Fruit fly (Drosophila melanogaster) whole organism, embryonic: ENCODE results near the gene Bacc.

ENCODE experiments used
- CG10321 ChIP-seq: fragments of 200-800 bp; sonication (Bioruptor generic); IDR thresholded peaks from 2 replicates; pipeline ENCODE4 v1.3.6; 2022; ENCODE audit warnings: missing biosample characterization, missing genetic modification characterization
- CG10959 ChIP-seq: fragments of 200-800 bp; sonication (Bioruptor generic); IDR thresholded peaks from 2 replicates; pipeline ENCODE4 v1.3.6; 2022; ENCODE audit warnings: missing biosample characterization, missing genetic modification characterization
- CG12744 ChIP-seq: fragments of 200-800 bp; sonication (Bioruptor generic); optimal IDR thresholded peaks from 2 replicates; lab custom pipeline; 2016; ENCODE audit warnings: missing biosample characterization, missing genetic modification characterization
- CG14667 ChIP-seq: fragments of 200-800 bp; sonication (Bioruptor generic); IDR thresholded peaks from 2 replicates; pipeline ENCODE4 v1.3.6; 2022; ENCODE audit warnings: missing biosample characterization, missing genetic modification characterization
- CG14965 ChIP-seq: fragments of 200-800 bp; sonication (Bioruptor generic); optimal IDR thresholded peaks from 2 replicates; lab custom pipeline; 2016; ENCODE audit warnings: missing biosample characterization, missing genetic modification characterization, borderline replicate concordance
- CG18262 ChIP-seq: fragments of 200-800 bp; optimal IDR thresholded peaks from 3 replicates; lab custom pipeline; 2019; ENCODE audit warnings: missing biosample characterization, mild to moderate bottlenecking, missing genetic modification characterization, moderate library complexity
- CG1832 ChIP-seq: fragments of 200-800 bp; sonication (Bioruptor generic); optimal IDR thresholded peaks from 2 replicates; lab custom pipeline; 2017; ENCODE audit warnings: missing biosample characterization, mild to moderate bottlenecking, missing genetic modification characterization, inconsistent platforms
- CG18619 ChIP-seq: fragments of 200-800 bp; sonication (Bioruptor generic); optimal IDR thresholded peaks from 3 replicates; lab custom pipeline; 2017; ENCODE audit warnings: missing biosample characterization, mild to moderate bottlenecking, missing genetic modification characterization
- CG6854 ChIP-seq: fragments of 200-800 bp; sonication (Bioruptor generic); optimal IDR thresholded peaks from 3 replicates; lab custom pipeline; 2017; ENCODE audit warnings: missing biosample characterization, mild to moderate bottlenecking, missing genetic modification characterization
- CG9727 ChIP-seq: fragments of 200-800 bp; sonication (Bioruptor generic); optimal IDR thresholded peaks from 3 replicates; lab custom pipeline; 2017; ENCODE audit warnings: missing biosample characterization, mild to moderate bottlenecking, missing genetic modification characterization
- CG9797 ChIP-seq: fragments of 200-800 bp; sonication (Bioruptor generic); optimal IDR thresholded peaks from 3 replicates; lab custom pipeline; 2018; ENCODE audit warnings: missing biosample characterization, mild to moderate bottlenecking, missing genetic modification characterization
- CG9932 ChIP-seq: fragments of 200-800 bp; sonication (Bioruptor generic); IDR thresholded peaks from 2 replicates; pipeline ENCODE4 v1.3.6; 2022; ENCODE audit warnings: missing biosample characterization, missing genetic modification characterization
- CkIIα-i1 ChIP-seq: fragments of 200-800 bp; sonication (Bioruptor generic); IDR thresholded peaks from 2 replicates; pipeline ENCODE4 v1.3.6; 2022; ENCODE audit warnings: missing biosample characterization, missing genetic modification characterization
- Dip2 ChIP-seq: fragments of 200-800 bp; sonication (Bioruptor generic); IDR thresholded peaks from 2 replicates; pipeline ENCODE4 v1.3.6; 2022; ENCODE audit warnings: missing biosample characterization, missing genetic modification characterization
- Dip3 ChIP-seq: fragments of 200-800 bp; sonication (Bioruptor generic); optimal IDR thresholded peaks from 3 replicates; lab custom pipeline; 2016; ENCODE audit warnings: missing biosample characterization, missing genetic modification characterization
- Ets65A ChIP-seq: fragments of 200-800 bp; sonication (Bioruptor generic); peaks from one replicate; lab custom pipeline; 2016; ENCODE audit warnings: missing biosample characterization, missing genetic modification characterization
- H15 ChIP-seq: fragments of 200-800 bp; sonication (Bioruptor generic); IDR thresholded peaks from 3 replicates; pipeline ENCODE4 v1.3.6; 2022; ENCODE audit warnings: missing biosample characterization, missing genetic modification characterization
- Lim3 ChIP-seq: fragments of 200-800 bp; sonication (Bioruptor generic); IDR thresholded peaks from 2 replicates; pipeline ENCODE4 v1.3.6; 2022; ENCODE audit warnings: missing biosample characterization, missing genetic modification characterization
- Mrtf ChIP-seq: fragments of 200-800 bp; sonication (Bioruptor generic); IDR thresholded peaks from 3 replicates; pipeline ENCODE4 v1.3.6; 2022; ENCODE audit warnings: missing biosample characterization, missing genetic modification characterization
- Myb ChIP-seq: fragments of 200-800 bp; sonication (Bioruptor generic); optimal IDR thresholded peaks from 2 replicates; lab custom pipeline; 2016; ENCODE audit warnings: missing biosample characterization, missing genetic modification characterization
- NfI ChIP-seq: fragments of 200-800 bp; sonication (Bioruptor generic); optimal IDR thresholded peaks from 3 replicates; lab custom pipeline; 2018; ENCODE audit warnings: missing biosample characterization, mild to moderate bottlenecking, missing genetic modification characterization, moderate library complexity
- Six4 ChIP-seq: fragments of 200-800 bp; sonication (Bioruptor generic); optimal IDR thresholded peaks from 2 replicates; lab custom pipeline; 2016; ENCODE audit warnings: missing biosample characterization, missing genetic modification characterization
- Sry-β ChIP-seq: fragments of 200-800 bp; sonication (Bioruptor generic); optimal IDR thresholded peaks from 2 replicates; lab custom pipeline; 2018; ENCODE audit warnings: missing biosample characterization, mild to moderate bottlenecking, missing genetic modification characterization, moderate library complexity
- Sry-δ ChIP-seq: fragments of 200-800 bp; sonication (Bioruptor generic); optimal IDR thresholded peaks from 2 replicates; lab custom pipeline; 2016; ENCODE audit warnings: missing biosample characterization, missing genetic modification characterization
- Ssrp ChIP-seq: fragments of 200-800 bp; sonication (Bioruptor generic); optimal IDR thresholded peaks from 2 replicates; lab custom pipeline; 2018; ENCODE audit warnings: missing biosample characterization, mild to moderate bottlenecking, missing genetic modification characterization, moderate library complexity
- Usf ChIP-seq: fragments of 200-800 bp; sonication (Bioruptor generic); optimal IDR thresholded peaks from 2 replicates; lab custom pipeline; 2017; ENCODE audit warnings: missing genotype, missing biosample characterization, missing genetic modification characterization
- Vsx1 ChIP-seq: fragments of 200-800 bp; sonication (Bioruptor generic); optimal IDR thresholded peaks from 2 replicates; lab custom pipeline; 2017; ENCODE audit warnings: missing biosample characterization, mild to moderate bottlenecking, missing genetic modification characterization, missing genetic modification reagents
- Xrp1 ChIP-seq: fragments of 200-800 bp; sonication (Bioruptor generic); IDR thresholded peaks from 2 replicates; pipeline ENCODE4 v1.3.6; 2022; ENCODE audit warnings: missing biosample characterization, missing genetic modification characterization
- ac ChIP-seq: fragments of 200-800 bp; sonication (Bioruptor generic); optimal IDR thresholded peaks from 3 replicates; lab custom pipeline; 2017; ENCODE audit warnings: missing biosample characterization, mild to moderate bottlenecking, missing genetic modification characterization
- al ChIP-seq: fragments of 200-800 bp; sonication (Bioruptor generic); IDR thresholded peaks from 2 replicates; pipeline ENCODE4 v1.3.6; 2022; ENCODE audit warnings: missing biosample characterization, missing genetic modification characterization
- amos ChIP-seq: fragments of 200-800 bp; sonication (Bioruptor generic); IDR thresholded peaks from 2 replicates; pipeline ENCODE4 v1.3.6; 2022; ENCODE audit warnings: missing biosample characterization, missing genetic modification characterization; ENCODE audit not compliant: partially characterized antibody
- bcd ChIP-seq: fragments of 200-800 bp; sonication (Bioruptor generic); optimal IDR thresholded peaks from 2 replicates; lab custom pipeline; 2017; ENCODE audit warnings: missing biosample characterization, mild to moderate bottlenecking, missing genetic modification characterization
- bigmax ChIP-seq: fragments of 200-800 bp; sonication (Bioruptor generic); optimal IDR thresholded peaks from 2 replicates; lab custom pipeline; 2018; ENCODE audit warnings: missing biosample characterization, mild to moderate bottlenecking, missing genetic modification characterization
- cg ChIP-seq: fragments of 200-800 bp; sonication (Bioruptor generic); optimal IDR thresholded peaks from 3 replicates; lab custom pipeline; 2019; ENCODE audit warnings: missing biosample characterization, mild to moderate bottlenecking, missing genetic modification characterization, moderate library complexity
- crc ChIP-seq: fragments of 200-800 bp; sonication (Bioruptor generic); optimal IDR thresholded peaks from 2 replicates; lab custom pipeline; 2016; ENCODE audit warnings: missing biosample characterization, missing genetic modification characterization
- dati ChIP-seq: fragments of 200-800 bp; sonication (Bioruptor generic); IDR thresholded peaks from 2 replicates; pipeline ENCODE4 v1.3.6; 2022; ENCODE audit warnings: missing biosample characterization, missing genetic modification characterization
- dmrt99B ChIP-seq: fragments of 200-800 bp; sonication (Bioruptor generic); optimal IDR thresholded peaks from 2 replicates; lab custom pipeline; 2018; ENCODE audit warnings: missing biosample characterization, mild to moderate bottlenecking, missing genetic modification characterization, moderate library complexity
- ems ChIP-seq: fragments of 200-800 bp; sonication (Bioruptor generic); optimal IDR thresholded peaks from 3 replicates; lab custom pipeline; 2016; ENCODE audit warnings: missing biosample characterization, missing genetic modification characterization
- ewg ChIP-seq: fragments of 200-800 bp; sonication (Bioruptor generic); optimal IDR thresholded peaks from 3 replicates; lab custom pipeline; 2017; ENCODE audit warnings: mild to moderate bottlenecking, missing biosample characterization, missing genetic modification reagents, missing genetic modification characterization
- grn ChIP-seq: fragments of 200-800 bp; sonication (Bioruptor generic); optimal IDR thresholded peaks from 3 replicates; lab custom pipeline; 2017; ENCODE audit warnings: missing biosample characterization, missing genetic modification characterization
- gsb-n ChIP-seq: fragments of 200-800 bp; sonication (Bioruptor generic); optimal IDR thresholded peaks from 3 replicates; lab custom pipeline; 2018; ENCODE audit warnings: missing biosample characterization, mild to moderate bottlenecking, missing genetic modification characterization
- h ChIP-seq: fragments of >200 bp; optimal IDR thresholded peaks from 2 replicates; lab custom pipeline; 2017
- ham ChIP-seq: fragments of 200-800 bp; sonication (Bioruptor generic); IDR thresholded peaks from 2 replicates; pipeline ENCODE4 v1.3.6; 2022; ENCODE audit warnings: missing biosample characterization, missing genetic modification characterization
- lbe ChIP-seq: fragments of 200-800 bp; sonication (Bioruptor generic); optimal IDR thresholded peaks from 2 replicates; lab custom pipeline; 2016; ENCODE audit warnings: missing biosample characterization, mild to moderate bottlenecking, missing genetic modification characterization
- peb ChIP-seq: fragments of 200-800 bp; sonication (Bioruptor generic); IDR thresholded peaks from 2 replicates; pipeline ENCODE4 v1.3.6; 2022; ENCODE audit warnings: missing biosample characterization, missing genetic modification characterization
- rib ChIP-seq: fragments of 200-800 bp; sonication (Bioruptor generic); IDR thresholded peaks from 2 replicates; pipeline ENCODE4 v1.3.6; 2022; ENCODE audit warnings: missing biosample characterization, missing genetic modification characterization
- schlank ChIP-seq: fragments of 200-800 bp; sonication (Bioruptor generic); optimal IDR thresholded peaks from 2 replicates; lab custom pipeline; 2018; ENCODE audit warnings: missing biosample characterization, mild to moderate bottlenecking, missing genetic modification characterization
- scrt ChIP-seq: fragments of 200-800 bp; sonication (Bioruptor generic); optimal IDR thresholded peaks from 2 replicates; lab custom pipeline; 2018; ENCODE audit warnings: missing biosample characterization, mild to moderate bottlenecking, missing genetic modification characterization, moderate library complexity
- seq ChIP-seq: fragments of 200-800 bp; sonication (Bioruptor generic); IDR thresholded peaks from 2 replicates; pipeline ENCODE4 v1.3.6; 2022; ENCODE audit warnings: missing biosample characterization, missing genetic modification characterization
- sima ChIP-seq: fragments of 200-800 bp; sonication (Bioruptor generic); optimal IDR thresholded peaks from 2 replicates; lab custom pipeline; 2016; ENCODE audit warnings: missing biosample characterization, missing genetic modification characterization
- slp2 ChIP-seq: fragments of 200-800 bp; sonication (Bioruptor generic); optimal IDR thresholded peaks from 2 replicates; lab custom pipeline; 2016; ENCODE audit warnings: missing biosample characterization, missing genetic modification characterization
- trh ChIP-seq: fragments of 200-800 bp; sonication (Bioruptor generic); optimal IDR thresholded peaks from 2 replicates; lab custom pipeline; 2016; ENCODE audit warnings: missing biosample characterization, missing genetic modification characterization
- z ChIP-seq: fragments of 200-800 bp; sonication (Bioruptor generic); IDR thresholded peaks from 3 replicates; pipeline ENCODE4 v1.3.6; 2022; ENCODE audit warnings: missing biosample characterization, missing genetic modification characterization

Bacc gene

dm6 chr2L:2723100-2723499 lies 29.1 kb upstream of the Bacc start (continued):
- TF ChIP-seq Xrp1 (GFP tag; lab: Robert Waterston, UW) (no peak), CG10959 (no peak), CG9797 (no peak), CG12744 (GFP tag; lab: Kevin White, UChicago) (no peak), CG9727 (GFP tag; lab: Kevin White, UChicago) (no peak), z (GFP tag; lab: Robert Waterston, UW) (no peak), CG10321 (GFP tag; lab: Robert Waterston, UW) (no peak), ems (GFP tag; lab: Kevin White, UChicago) (no peak), Lim3 (GFP tag; lab: Robert Waterston, UW) (no peak), rib (GFP tag; lab: Robert Waterston, UW) (no peak), cg (GFP tag; lab: Kevin White, UChicago) (no peak), crc (GFP tag; lab: Kevin White, UChicago) (no peak), CG14965 (GFP tag; lab: Kevin White, UChicago) (no peak), Ssrp (tag; lab: Kevin White, UChicago) (no peak), Ets65A (GFP tag; lab: Kevin White, UChicago) (peak; percentile 91), dati (GFP tag; lab: Robert Waterston, UW) (no peak), Mrtf (GFP tag; lab: Robert Waterston, UW) (0 out of 3 replicates have a peak, but pooled peaks have one; percentile 24), CG18262 (tag; lab: Kevin White, UChicago) (no peak), ewg (GFP tag; lab: Kevin White, UChicago) (no peak), schlank (tag; lab: Kevin White, UChicago) (no peak), Six4 (GFP tag; lab: Kevin White, UChicago) (no peak), CG14667 (GFP tag; lab: Robert Waterston, UW) (0 out of 2 replicates have a peak, but pooled peaks have one; percentile 13), CG9932 (GFP tag; lab: Robert Waterston, UW) (peak; percentile 24; the same call in 1 of the 2 replicates), sima (GFP tag; lab: Kevin White, UChicago) (no peak), Dip3 (peak; percentile 1), Sry-β (GFP tag; lab: Kevin White, UChicago) (no peak), CkIIα-i1 (GFP tag; lab: Robert Waterston, UW) (no peak), slp2 (GFP tag; lab: Kevin White, UChicago) (no peak), trh (GFP tag; lab: Kevin White, UChicago) (no peak), Usf (GFP tag; lab: Kevin White, UChicago) (no peak), bcd (GFP tag; lab: Kevin White, UChicago) (peak; percentile 12), dmrt99B (tag; lab: Kevin White, UChicago) (peak; percentile 30), scrt (GFP tag; lab: Kevin White, UChicago) (peak; percentile 83), NfI (GFP tag; lab: Kevin White, UChicago) (peak; percentile 3), Dip2 (no peak), H15 (peak; percentile 25; the same call in 1 of the 3 replicates), Myb (GFP tag; lab: Kevin White, UChicago) (no peak), ham (no peak), h (lab: Kevin White, UChicago) (no peak), bigmax (GFP tag; lab: Kevin White, UChicago) (no peak), al (GFP tag; lab: Robert Waterston, UW) (no peak), grn (no peak), seq (GFP tag; lab: Robert Waterston, UW) (no peak), amos (GFP tag; lab: Robert Waterston, UW) (no peak), CG6854 (GFP tag; lab: Kevin White, UChicago) (no peak), Sry-δ (GFP tag; lab: Kevin White, UChicago) (no peak), peb (GFP tag; lab: Robert Waterston, UW) (no peak), Vsx1 (GFP tag; lab: Kevin White, UChicago) (no peak), CG18619 (GFP tag; lab: Kevin White, UChicago) (no peak), lbe (GFP tag; lab: Kevin White, UChicago) (no peak), gsb-n (no peak), ac (GFP tag; lab: Kevin White, UChicago) (no peak), CG1832 (no peak)
